Fruit fly (Drosophila melanogaster) whole organism, embryonic: ENCODE measurements around the gene Papss.

Source experiments
- Hr51 ChIP-seq, 2 experiments: fragments of 200-800 bp; sonication (Bioruptor generic); optimal IDR thresholded peaks; 2 replicates in 1 of 2; 3 replicates in 1 of 2; lab custom pipeline; 2016 to 2018; ENCODE audit warnings: missing biosample characterization in 2 of 2, missing genetic modification characterization in 2 of 2, mild to moderate bottlenecking in 1 of 2, moderate library complexity in 1 of 2
- Oli ChIP-seq: fragments of 200-800 bp; sonication (Bioruptor generic); optimal IDR thresholded peaks from 2 replicates; lab custom pipeline; 2018; ENCODE audit warnings: missing biosample characterization, mild to moderate bottlenecking, missing genetic modification characterization, moderate library complexity
- Ravus ChIP-seq: fragments of 200-800 bp; sonication (Bioruptor generic); IDR thresholded peaks from 2 replicates; pipeline ENCODE4 v1.3.6; 2022; ENCODE audit warnings: missing biosample characterization, missing genetic modification characterization
- da ChIP-seq: fragments of 200-800 bp; sonication (Bioruptor generic); optimal IDR thresholded peaks from 2 replicates; lab custom pipeline; 2016; ENCODE audit warnings: missing biosample characterization, missing genetic modification characterization
- row ChIP-seq: fragments of 200-800 bp; sonication (Bioruptor generic); IDR thresholded peaks from 3 replicates; pipeline ENCODE4 v1.3.6; 2022; ENCODE audit warnings: missing biosample characterization, missing genetic modification characterization

DNA sequence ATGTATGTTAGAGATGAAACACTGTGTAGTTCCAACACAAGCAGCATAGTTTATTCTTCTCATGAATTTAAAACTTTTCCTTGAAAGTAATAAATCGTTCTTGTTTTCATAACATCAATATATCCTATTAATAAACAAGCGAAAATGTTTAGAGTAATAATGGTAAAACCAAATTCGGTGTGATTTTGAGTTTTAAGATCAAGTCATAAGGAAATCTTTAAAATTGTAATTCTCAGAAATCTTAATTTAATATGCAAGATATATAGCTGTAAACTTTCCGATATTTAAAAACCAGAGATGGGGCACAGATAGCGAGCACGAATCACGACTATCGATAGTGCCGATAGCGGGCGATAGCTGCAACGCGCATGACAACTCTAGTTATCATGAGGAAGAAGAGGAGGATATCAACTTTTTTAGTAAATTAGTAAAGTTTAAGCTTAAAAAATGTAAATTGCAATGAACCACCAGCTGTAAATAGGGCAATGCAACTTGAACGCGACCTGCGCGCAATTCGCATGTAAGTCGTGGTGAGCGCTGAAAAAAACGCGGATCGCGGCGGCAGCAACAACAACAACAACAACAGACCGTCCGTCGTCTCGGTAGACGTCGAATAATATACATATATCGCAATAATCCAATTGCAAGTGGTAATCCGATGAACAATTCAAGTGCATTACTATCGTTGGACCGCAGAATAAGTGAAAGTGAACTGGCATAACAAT lies 27.1 kb upstream of the Papss start, which contains the start of the genes Fibp and Deaf1:
- TF ChIP-seq Ravus (no peak; the same call in 1 of the 2 replicates), row (GFP tag; lab: Robert Waterston, UW) (peak; percentile 95), Oli (tag; lab: Kevin White, UChicago) (no peak), da (peak; percentile 69), Hr51 (GFP tag; optimal IDR thresholded peaks at IDR 0.05; lab: Kevin White, UChicago) (peak; percentile 73 to 82)
